Worm (Caenorhabditis elegans) whole organism, late embryonic: ENCODE measurements around the gene nex-2.

Source experiments
- K02D7.2 ChIP-seq: sonication (generic microtip); optimal IDR thresholded peaks from 2 replicates; lab custom pipeline; 2017; ENCODE audit warnings: mild to moderate bottlenecking, missing genetic modification characterization, missing compliant biosample characterization
- T23F11.4 ChIP-seq: fragments of 200-800 bp; sonication (Bioruptor generic); optimal IDR thresholded peaks from 2 replicates; lab custom pipeline; 2018; ENCODE audit warnings: mild to moderate bottlenecking, missing genetic modification characterization, missing compliant biosample characterization
- Y22D7AL.16 ChIP-seq: sonication (generic microtip); optimal IDR thresholded peaks from 2 replicates; lab custom pipeline; 2016; ENCODE audit warnings: missing genetic modification characterization, missing compliant biosample characterization
- ceh-9 ChIP-seq: sonication (generic microtip); optimal IDR thresholded peaks from 2 replicates; lab custom pipeline; 2016; ENCODE audit warnings: mild to moderate bottlenecking, missing genetic modification characterization, inconsistent platforms, missing compliant biosample characterization
- dmd-4 ChIP-seq: sonication (generic microtip); optimal IDR thresholded peaks from 2 replicates; lab custom pipeline; 2016; ENCODE audit warnings: borderline replicate concordance, missing genetic modification characterization, missing compliant biosample characterization
- hlh-30 ChIP-seq: sonication (generic microtip); optimal IDR thresholded peaks from 2 replicates; lab custom pipeline; 2017; ENCODE audit warnings: antibody characterized with exemption, missing genetic modification characterization, missing compliant biosample characterization; ENCODE audit not compliant: insufficient read depth
- nfya-1 ChIP-seq: sonication (generic microtip); optimal IDR thresholded peaks from 2 replicates; lab custom pipeline; 2017; ENCODE audit warnings: missing genetic modification characterization, mild to moderate bottlenecking, missing compliant biosample characterization, antibody characterized with exemption, moderate library complexity
- nhr-11 ChIP-seq: fragments of 150-350 bp; optimal IDR thresholded peaks from 2 replicates; lab custom pipeline; 2014; ENCODE audit warnings: missing biosample characterization, missing genetic modification characterization
- npax-4 ChIP-seq: sonication (generic microtip); optimal IDR thresholded peaks from 2 replicates; lab custom pipeline; 2016; ENCODE audit warnings: missing genetic modification characterization, missing compliant biosample characterization
- pag-3 ChIP-seq: sonication (generic microtip); optimal IDR thresholded peaks from 2 replicates; lab custom pipeline; 2016; ENCODE audit warnings: missing compliant biosample characterization, missing genetic modification characterization, borderline replicate concordance
- pha-4 ChIP-seq: fragments of 150-350 bp; optimal IDR thresholded peaks from 2 replicates; lab custom pipeline; 2018; ENCODE audit warnings: missing biosample characterization, missing genetic modification reagents, missing genetic modification characterization

ce11 chrIII:10354591-10354990 lies 24.4 kb upstream of the nex-2 start:
- TF ChIP-seq T23F11.4 (GFP tag; lab: Kevin White, UChicago) (no peak), ceh-9 (tag; lab: Kevin White, UChicago) (no peak), K02D7.2 (tag; lab: Kevin White, UChicago) (no peak), dmd-4 (tag; lab: Kevin White, UChicago) (no peak), pha-4 (no peak), Y22D7AL.16 (tag; lab: Kevin White, UChicago) (no peak), pag-3 (tag; lab: Kevin White, UChicago) (no peak), nfya-1 (no peak), nhr-11 (no peak), hlh-30 (no peak), npax-4 (tag; lab: Kevin White, UChicago) (no peak)
